Worm (Caenorhabditis elegans) whole organism, midembryonic: Measurements from ENCODE around the gene cpg-1.

Experiments
- T22C8.4 ChIP-seq: fragments of 200-800 bp; sonication (Bioruptor generic); IDR thresholded peaks from 2 replicates; pipeline ENCODE4 v1.3.6; 2022; ENCODE audit warnings: missing genetic modification characterization, missing compliant biosample characterization
- cog-1 ChIP-seq: sonication (generic microtip); optimal IDR thresholded peaks from 2 replicates; lab custom pipeline; 2016; ENCODE audit warnings: missing genetic modification characterization, missing compliant biosample characterization
- flt-1 ChIP-seq: fragments of 200-800 bp; sonication (Bioruptor generic); IDR thresholded peaks from 2 replicates; pipeline ENCODE4 v1.3.6; 2022; ENCODE audit warnings: missing genetic modification characterization, missing compliant biosample characterization
- klf-2 ChIP-seq: fragments of 200-800 bp; sonication (Bioruptor generic); conservative IDR thresholded peaks from 2 replicates; pipeline ENCODE4 v1.3.6; 2022; ENCODE audit warnings: missing genetic modification reagents, missing genetic modification characterization, missing compliant biosample characterization
- med-1 ChIP-seq: sonication (generic microtip); optimal IDR thresholded peaks from 2 replicates; lab custom pipeline; 2017; ENCODE audit warnings: missing genetic modification characterization, mild to moderate bottlenecking, missing compliant biosample characterization, antibody characterized with exemption, missing genetic modification reagents; ENCODE audit not compliant: insufficient read depth
- ref-1 ChIP-seq: fragments of 200-800 bp; sonication (Bioruptor generic); conservative IDR thresholded peaks from 2 replicates; pipeline ENCODE4 v1.3.6; 2022; ENCODE audit warnings: missing genetic modification reagents, missing genetic modification characterization, missing compliant biosample characterization
- tab-1 ChIP-seq: fragments of 200-800 bp; sonication (Bioruptor generic); IDR thresholded peaks from 2 replicates; pipeline ENCODE4 v1.3.6; 2022; ENCODE audit warnings: missing genetic modification characterization, missing compliant biosample characterization
- ztf-23 ChIP-seq: fragments of 200-800 bp; sonication (Bioruptor generic); IDR thresholded peaks from 2 replicates; pipeline ENCODE4 v1.3.6; 2022; ENCODE audit warnings: missing genetic modification reagents, missing genetic modification characterization, missing compliant biosample characterization
- ztf-29 ChIP-seq: fragments of 200-800 bp; sonication (Bioruptor generic); IDR thresholded peaks from 2 replicates; pipeline ENCODE4 v1.3.6; 2022; ENCODE audit warnings: missing genetic modification reagents, missing genetic modification characterization, missing compliant biosample characterization

The cpg-1 gene

DNA sequence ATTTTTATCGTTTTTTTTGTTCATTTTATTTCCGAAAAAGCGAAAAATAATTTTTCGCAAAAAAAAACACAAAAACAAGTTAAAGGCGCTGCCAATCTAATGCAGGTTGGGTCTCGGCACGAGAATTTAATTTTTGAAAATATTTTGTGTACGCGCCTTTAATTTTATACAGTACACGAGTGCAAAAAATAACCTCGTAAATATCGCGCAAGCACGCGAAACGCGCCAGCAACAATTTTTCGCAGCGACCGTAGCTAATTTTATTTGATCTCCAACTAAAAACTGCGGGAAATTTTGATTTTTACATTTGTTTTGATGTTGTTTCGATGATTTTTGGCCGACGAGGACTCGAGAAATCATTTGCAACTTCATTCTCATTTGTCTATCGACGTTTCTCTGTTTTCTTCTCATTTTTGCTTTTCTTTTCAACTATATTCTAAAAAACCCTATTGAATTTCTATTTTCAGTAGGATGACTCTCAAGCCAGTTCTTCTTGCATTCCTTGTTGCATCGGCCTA is at the start of gene cpg-1:
Gene cpg-1, plus strand, starts transcription at position 468 of the 518 bp plus-strand sequence.
- no peak for TF ChIP-seq tab-1
- TF ChIP-seq T22C8.4 (GFP tag; lab: Robert Waterston, UW) = no peak

DNA sequence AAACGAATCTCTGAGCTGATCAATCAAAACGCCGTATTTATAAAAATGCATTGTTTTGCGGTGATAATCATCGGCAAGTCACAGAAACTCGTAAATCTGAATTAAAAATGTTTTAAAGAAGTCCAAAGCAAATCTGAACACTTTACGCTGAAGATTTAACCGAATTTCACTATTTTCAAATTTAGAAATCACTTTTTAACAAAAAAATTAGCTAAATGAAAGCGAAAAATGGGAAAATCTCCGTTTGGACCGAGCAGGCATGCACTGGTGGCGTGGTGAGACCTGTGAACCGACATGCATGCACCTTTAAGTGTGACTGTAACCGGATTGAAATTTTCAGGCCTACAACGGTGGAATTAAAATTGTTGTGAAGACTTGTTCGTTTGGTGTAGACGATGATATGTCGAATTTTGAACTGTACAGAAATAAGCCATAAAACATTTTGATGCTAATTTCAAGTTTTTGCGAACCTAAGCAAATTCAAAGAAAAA is 49.6 kb upstream of the cpg-1 start, which contains the start of gene C28A5.2:
Gene C28A5.2, minus strand, starts transcription at position 51 of the 491 bp plus-strand sequence.
- TF ChIP-seq med-1 (GFP tag; lab: Kevin White, UChicago) = no peak

- no peak for TF ChIP-seq ztf-29 (GFP tag; lab: Robert Waterston, UW)
- TF ChIP-seq T22C8.4 (GFP tag; lab: Robert Waterston, UW) = no peak
- TF ChIP-seq tab-1 = no peak
- TF ChIP-seq ztf-23 (GFP tag; lab: Robert Waterston, UW) = no peak
- TF ChIP-seq klf-2 (GFP tag; lab: Robert Waterston, UW) = no peak
- no peak for TF ChIP-seq flt-1 (GFP tag; lab: Robert Waterston, UW)
- no peak for TF ChIP-seq cog-1
- no peak for TF ChIP-seq med-1 (GFP tag; lab: Kevin White, UChicago)
- TF ChIP-seq ref-1 (GFP tag; lab: Robert Waterston, UW) = no peak
Measured at ce11 chrIII:4441781-4442180, 47.4 kb upstream of the cpg-1 start, which contains the start of gene nex-3. Gene nex-3 (plus strand): TSS chrIII:4442081.

- no peak for TF ChIP-seq ztf-23 (GFP tag; lab: Robert Waterston, UW)
- no peak for TF ChIP-seq ztf-29 (GFP tag; lab: Robert Waterston, UW)
- no peak for TF ChIP-seq ref-1 (GFP tag; lab: Robert Waterston, UW)
- TF ChIP-seq klf-2 (GFP tag; lab: Robert Waterston, UW) = no peak
- TF ChIP-seq cog-1 = no peak
- no peak for TF ChIP-seq med-1 (GFP tag; lab: Kevin White, UChicago)
- TF ChIP-seq flt-1 (GFP tag; lab: Robert Waterston, UW) = no peak
- no peak for TF ChIP-seq tab-1
- no peak for TF ChIP-seq T22C8.4 (GFP tag; lab: Robert Waterston, UW)
Measured at ce11 chrIII:4444492-4444891, 44.7 kb upstream of the cpg-1 start.

DNA sequence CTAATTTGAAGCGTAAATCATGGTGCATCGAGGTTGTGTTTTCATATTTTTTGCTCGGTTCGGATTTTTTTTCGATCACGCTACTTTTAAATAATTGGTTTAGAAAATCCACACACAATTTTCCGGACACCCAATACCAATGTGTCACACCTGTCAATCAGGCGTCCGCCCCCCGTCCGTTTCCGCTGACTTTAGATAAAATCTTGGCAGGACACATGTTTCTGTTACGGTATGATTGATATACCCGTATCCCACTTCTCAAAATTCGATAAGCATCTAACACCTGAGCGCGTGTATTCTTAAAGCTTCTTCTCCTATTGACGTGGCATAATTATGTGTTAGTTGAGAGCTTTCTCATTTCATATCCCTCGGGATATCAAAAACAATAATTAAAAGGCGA is 41.1 kb upstream of the cpg-1 start:
- TF ChIP-seq T22C8.4 (GFP tag; lab: Robert Waterston, UW) (no peak), ztf-29 (GFP tag; lab: Robert Waterston, UW) (no peak), klf-2 (GFP tag; lab: Robert Waterston, UW) (no peak), ztf-23 (GFP tag; lab: Robert Waterston, UW) (no peak)

DNA sequence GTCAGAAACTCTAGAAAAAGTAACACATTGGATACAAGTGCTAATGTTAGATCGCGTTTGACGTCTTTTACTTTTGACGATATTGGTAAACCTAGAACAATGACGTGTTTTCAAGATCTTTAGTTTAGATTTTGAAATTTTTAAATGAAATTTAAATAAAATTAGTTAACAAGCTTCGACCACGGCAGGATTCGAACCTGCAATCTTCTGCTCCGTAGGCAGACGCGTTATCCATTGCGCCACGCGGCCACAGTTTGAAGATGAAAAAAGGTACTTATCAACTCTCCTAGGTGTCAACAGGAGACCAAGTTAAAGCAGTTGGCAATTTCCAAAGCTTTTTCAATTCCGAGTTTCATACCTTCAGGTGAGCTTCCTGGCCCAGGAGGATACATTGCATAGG is 39.8 kb upstream of the cpg-1 start:
- no peak for TF ChIP-seq tab-1
- TF ChIP-seq klf-2 (GFP tag; lab: Robert Waterston, UW) = no peak
- no peak for TF ChIP-seq ztf-29 (GFP tag; lab: Robert Waterston, UW)
- TF ChIP-seq ztf-23 (GFP tag; lab: Robert Waterston, UW) = no peak
- no peak for TF ChIP-seq cog-1
- no peak for TF ChIP-seq med-1 (GFP tag; lab: Kevin White, UChicago)
- no peak for TF ChIP-seq T22C8.4 (GFP tag; lab: Robert Waterston, UW)

DNA sequence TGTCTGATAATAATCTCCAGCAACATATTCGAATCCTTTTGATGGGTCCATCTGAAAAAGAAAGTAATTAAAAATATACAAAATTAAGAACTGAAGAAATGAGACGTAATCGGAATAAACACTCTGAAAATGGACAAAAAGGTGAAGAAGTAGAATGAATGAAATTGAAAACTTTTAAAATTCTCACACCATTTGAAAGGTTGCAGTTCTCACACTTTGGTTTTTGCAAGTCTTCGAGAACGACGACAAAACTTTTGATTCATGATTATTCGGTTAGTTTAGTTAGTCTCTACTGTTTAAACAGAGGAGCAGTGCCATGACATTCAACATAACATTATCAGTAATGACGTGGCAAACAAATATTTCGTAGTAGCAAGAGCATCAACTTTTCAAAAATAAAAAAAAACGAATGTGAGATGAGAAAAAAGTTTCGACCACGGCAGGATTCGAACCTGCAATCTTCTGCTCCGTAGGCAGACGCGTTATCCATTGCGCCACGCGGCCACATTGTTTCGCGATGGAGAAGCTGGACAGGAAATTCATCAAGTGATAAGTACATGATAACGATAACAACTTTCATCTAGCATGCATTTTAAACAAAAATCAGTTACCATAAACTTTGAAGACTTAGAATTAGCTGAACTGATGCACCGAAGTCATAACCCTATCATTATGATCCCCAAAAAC is 39.1 kb upstream of the cpg-1 start, which contains the start of gene ceh-43:
Gene ceh-43, minus strand, starts transcription at position 51 of the 687 bp plus-strand sequence.
- TF ChIP-seq ztf-23 (GFP tag; lab: Robert Waterston, UW) (no peak), klf-2 (GFP tag; lab: Robert Waterston, UW) (no peak), flt-1 (GFP tag; lab: Robert Waterston, UW) (no peak), tab-1 (no peak), T22C8.4 (GFP tag; lab: Robert Waterston, UW) (no peak), ztf-29 (GFP tag; lab: Robert Waterston, UW) (no peak), ref-1 (GFP tag; lab: Robert Waterston, UW) (no peak), med-1 (GFP tag; lab: Kevin White, UChicago) (no peak), cog-1 (no peak)

ce11 chrIII:4450773-4451423 is 38.3 kb upstream of the cpg-1 start:
- TF ChIP-seq klf-2 (GFP tag; lab: Robert Waterston, UW) = no peak
- no peak for TF ChIP-seq T22C8.4 (GFP tag; lab: Robert Waterston, UW)
- no peak for TF ChIP-seq med-1 (GFP tag; lab: Kevin White, UChicago)
- peak; percentile 49; the same call in 1 of the 2 replicates for TF ChIP-seq tab-1
- TF ChIP-seq flt-1 (GFP tag; lab: Robert Waterston, UW) = 0 out of 2 replicates have a peak, but pooled peaks have one; percentile 13
- no peak for TF ChIP-seq ref-1 (GFP tag; lab: Robert Waterston, UW)
- TF ChIP-seq cog-1 = no peak
- no peak for TF ChIP-seq ztf-29 (GFP tag; lab: Robert Waterston, UW)
- TF ChIP-seq ztf-23 (GFP tag; lab: Robert Waterston, UW) = 0 out of 2 replicates have a peak, but pooled peaks have one; percentile 5

DNA sequence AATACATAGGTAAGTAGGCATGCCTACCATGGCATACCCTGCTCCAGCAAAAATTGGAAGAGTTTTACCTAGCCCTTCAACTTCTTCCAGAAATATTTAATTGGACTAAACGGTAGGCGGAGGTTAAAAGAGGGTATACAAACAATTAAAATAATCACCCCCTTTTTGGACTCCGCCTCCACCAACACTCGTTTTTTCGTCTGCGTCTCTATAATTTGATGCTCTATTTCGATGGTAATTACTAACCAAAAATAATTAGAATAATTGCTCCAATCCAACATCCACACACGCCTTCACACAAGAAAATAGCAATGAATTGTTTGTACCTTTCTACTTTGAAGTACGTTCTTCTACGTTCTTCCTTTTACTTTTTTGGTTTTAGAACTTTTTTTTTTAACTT is 36.4 kb upstream of the cpg-1 start:
- no peak for TF ChIP-seq tab-1
- TF ChIP-seq ztf-29 (GFP tag; lab: Robert Waterston, UW) = no peak
- TF ChIP-seq cog-1 = no peak
- no peak for TF ChIP-seq T22C8.4 (GFP tag; lab: Robert Waterston, UW)
- TF ChIP-seq med-1 (GFP tag; lab: Kevin White, UChicago) = no peak
- TF ChIP-seq flt-1 (GFP tag; lab: Robert Waterston, UW) = no peak
